Fruit fly (Drosophila melanogaster): ENCODE measurements around the gene brv2.

dm6 chr3L:17391132-17391531 is 46.6 kb upstream of the brv2 start:
- TF ChIP-seq CTCF (optimal IDR thresholded peaks at IDR 0.05) (no peak), CG8478 (optimal IDR thresholded peaks at IDR 0.05) (no peak)
